Worm (Caenorhabditis elegans): ENCODE data around the gene C39D10.7.

The C39D10.7 gene

ce11 chrX:7881307-7881706, 32.4 kb downstream of the C39D10.7 start:
- TF ChIP-seq med-1 (GFP tag; optimal IDR thresholded peaks at IDR 0.05; ENCODE audit: insufficient read depth) (no peak), T22C8.4 (GFP tag; IDR thresholded peaks at IDR 0.05) (no peak), tab-1 (GFP tag; IDR thresholded peaks at IDR 0.05) (no peak), ref-1 (GFP tag; conservative IDR thresholded peaks at IDR 0.05) (no peak), klf-2 (GFP tag; conservative IDR thresholded peaks at IDR 0.05) (no peak), cog-1 (tag; optimal IDR thresholded peaks at IDR 0.05) (no peak), ztf-23 (GFP tag; IDR thresholded peaks at IDR 0.05) (no peak), flt-1 (GFP tag; IDR thresholded peaks at IDR 0.05) (no peak), ztf-29 (GFP tag; IDR thresholded peaks at IDR 0.05) (no peak)

ce11 chrX:7880848-7881247, 32.9 kb downstream of the C39D10.7 start, which contains the start of gene C39D10.8:
Gene C39D10.8 (minus strand): TSS chrX:7880948.
- TF ChIP-seq tab-1 (GFP tag; IDR thresholded peaks at IDR 0.05): no peak
- TF ChIP-seq ref-1 (GFP tag; conservative IDR thresholded peaks at IDR 0.05): no peak
- no peak for TF ChIP-seq flt-1 (GFP tag; IDR thresholded peaks at IDR 0.05)
- TF ChIP-seq ztf-29 (GFP tag; IDR thresholded peaks at IDR 0.05): no peak
- TF ChIP-seq klf-2 (GFP tag; conservative IDR thresholded peaks at IDR 0.05): no peak
- no peak for TF ChIP-seq T22C8.4 (GFP tag; IDR thresholded peaks at IDR 0.05)
- TF ChIP-seq med-1 (GFP tag; optimal IDR thresholded peaks at IDR 0.05; ENCODE audit: insufficient read depth): no peak
- TF ChIP-seq cog-1 (tag; optimal IDR thresholded peaks at IDR 0.05): no peak
- TF ChIP-seq ztf-23 (GFP tag; IDR thresholded peaks at IDR 0.05): no peak

- TF ChIP-seq ref-1 (GFP tag; conservative IDR thresholded peaks at IDR 0.05) (no peak), med-1 (GFP tag; optimal IDR thresholded peaks at IDR 0.05; ENCODE audit: insufficient read depth) (no peak), ztf-29 (GFP tag; IDR thresholded peaks at IDR 0.05) (no peak), klf-2 (GFP tag; conservative IDR thresholded peaks at IDR 0.05) (no peak), T22C8.4 (GFP tag; IDR thresholded peaks at IDR 0.05) (no peak), cog-1 (tag; optimal IDR thresholded peaks at IDR 0.05) (no peak), flt-1 (GFP tag; IDR thresholded peaks at IDR 0.05) (no peak), tab-1 (GFP tag; IDR thresholded peaks at IDR 0.05) (no peak), ztf-23 (GFP tag; IDR thresholded peaks at IDR 0.05) (no peak)
Observed at ce11 chrX:7875854-7876253, 37.9 kb downstream of the C39D10.7 start, which contains the start of gene cca-1. Gene cca-1 (minus strand): TSS chrX:7875954.

ce11 chrX:7873350-7873749, 40.4 kb downstream of the C39D10.7 start:
- TF ChIP-seq ztf-29 (GFP tag; IDR thresholded peaks at IDR 0.05): no peak
- no peak for TF ChIP-seq flt-1 (GFP tag; IDR thresholded peaks at IDR 0.05)
- TF ChIP-seq T22C8.4 (GFP tag; IDR thresholded peaks at IDR 0.05): no peak
- TF ChIP-seq med-1 (GFP tag; optimal IDR thresholded peaks at IDR 0.05; ENCODE audit: insufficient read depth): no peak
- no peak for TF ChIP-seq klf-2 (GFP tag; conservative IDR thresholded peaks at IDR 0.05)
- TF ChIP-seq ref-1 (GFP tag; conservative IDR thresholded peaks at IDR 0.05): no peak
- TF ChIP-seq ztf-23 (GFP tag; IDR thresholded peaks at IDR 0.05): no peak
- TF ChIP-seq tab-1 (GFP tag; IDR thresholded peaks at IDR 0.05): no peak
- no peak for TF ChIP-seq cog-1 (tag; optimal IDR thresholded peaks at IDR 0.05)

ce11 chrX:7867307-7867706, 46.4 kb downstream of the C39D10.7 start:
- TF ChIP-seq ztf-23 (GFP tag; IDR thresholded peaks at IDR 0.05) (no peak), klf-2 (GFP tag; conservative IDR thresholded peaks at IDR 0.05) (no peak), med-1 (GFP tag; optimal IDR thresholded peaks at IDR 0.05; ENCODE audit: insufficient read depth) (no peak), tab-1 (GFP tag; IDR thresholded peaks at IDR 0.05) (no peak), cog-1 (tag; optimal IDR thresholded peaks at IDR 0.05) (no peak), ref-1 (GFP tag; conservative IDR thresholded peaks at IDR 0.05) (no peak), T22C8.4 (GFP tag; IDR thresholded peaks at IDR 0.05) (no peak)

- TF ChIP-seq klf-2 (GFP tag; conservative IDR thresholded peaks at IDR 0.05): no peak
- no peak for TF ChIP-seq cog-1 (tag; optimal IDR thresholded peaks at IDR 0.05)
- no peak for TF ChIP-seq T22C8.4 (GFP tag; IDR thresholded peaks at IDR 0.05)
- no peak for TF ChIP-seq ztf-23 (GFP tag; IDR thresholded peaks at IDR 0.05)
- no peak for TF ChIP-seq ref-1 (GFP tag; conservative IDR thresholded peaks at IDR 0.05)
Observed at ce11 chrX:7866493-7866892, 47.2 kb downstream of the C39D10.7 start.

Measured in whole organism, midembryonic.